Fruit fly (Drosophila melanogaster) whole organism, embryonic: ENCODE measurements around the gene org-1.
A peak's percentile ranks its signal among the peaks of the same experiment; 100 is the strongest.

Source experiments
- CG12769 ChIP-seq: fragments of 200-800 bp; sonication (Bioruptor generic); optimal IDR thresholded peaks from 2 replicates; lab custom pipeline; 2019; ENCODE audit warnings: missing biosample characterization, mild to moderate bottlenecking, missing genetic modification characterization, moderate library complexity
- CTCF ChIP-seq: fragments of 200-800 bp; sonication (Bioruptor generic); optimal IDR thresholded peaks from 2 replicates; lab custom pipeline; 2017; ENCODE audit warnings: missing biosample characterization, mild to moderate bottlenecking, missing genetic modification characterization, moderate library complexity
- gfzf ChIP-seq: fragments of 200-800 bp; sonication (Bioruptor generic); optimal IDR thresholded peaks from 2 replicates; lab custom pipeline; 2016; ENCODE audit warnings: missing biosample characterization, mild to moderate bottlenecking, missing genetic modification characterization, moderate library complexity
- h ChIP-seq: fragments of >200 bp; optimal IDR thresholded peaks from 2 replicates; lab custom pipeline; 2017

DNA sequence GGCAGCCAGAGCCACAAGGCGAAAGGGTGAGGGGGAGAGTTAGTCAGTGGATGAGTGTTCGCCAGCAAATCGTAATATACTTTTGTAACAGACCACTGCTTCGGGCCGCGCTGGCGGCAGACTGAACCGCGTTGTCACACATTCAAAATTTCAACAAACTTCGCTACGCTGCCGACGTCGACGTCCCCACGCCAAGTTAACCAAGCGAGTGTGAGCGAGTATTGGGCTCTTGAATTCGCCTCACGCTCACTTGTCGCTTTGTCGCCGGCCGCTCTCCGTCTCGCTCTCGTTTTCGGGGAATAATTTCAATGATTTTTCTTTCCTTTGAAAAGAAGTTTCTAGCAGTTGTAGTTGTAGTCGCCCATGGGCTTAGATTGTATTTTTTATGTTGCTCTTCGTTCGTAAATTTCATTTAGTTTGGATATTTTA is 43.3 kb downstream of the org-1 start, which contains the start of gene lawc:
- TF ChIP-seq CTCF, result peak; percentile 23
- TF ChIP-seq gfzf (GFP tag; lab: Kevin White, UChicago), result no peak
- peak; percentile 65 for TF ChIP-seq CG12769 (tag; lab: Kevin White, UChicago)
- no peak for TF ChIP-seq h (lab: Kevin White, UChicago)
